Fruit fly (Drosophila melanogaster): ENCODE results near the gene heca.

DNA sequence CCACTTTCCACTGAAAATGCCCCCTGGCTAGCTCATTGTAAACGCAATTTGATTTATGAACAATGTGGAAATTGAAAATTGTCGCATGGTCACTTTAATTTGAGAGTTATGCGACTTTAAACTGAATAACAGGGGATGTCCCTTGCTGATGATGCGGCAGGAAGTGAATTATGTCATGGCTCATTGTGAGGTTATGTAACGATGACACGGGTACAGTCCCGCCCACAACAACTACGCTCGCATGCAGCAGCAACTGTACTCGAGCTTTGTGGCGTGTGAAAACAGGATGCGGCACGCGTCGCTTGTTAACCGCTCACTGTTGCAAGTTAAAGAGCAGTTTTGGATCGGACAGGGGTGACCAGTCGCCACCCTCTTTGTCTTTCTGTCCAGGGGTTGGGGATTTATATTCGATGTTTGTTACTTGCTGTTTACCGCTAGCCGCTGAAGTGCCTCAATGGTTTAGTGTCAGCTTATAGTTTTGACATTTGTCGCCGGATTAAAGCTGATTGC is 139.1 kb downstream of the heca start:
- TF ChIP-seq Hr39 (GFP tag; optimal IDR thresholded peaks at IDR 0.05) (no peak), spab (GFP tag; optimal IDR thresholded peaks at IDR 0.05) (no peak), CG6854 (GFP tag; optimal IDR thresholded peaks at IDR 0.05) (no peak), achi (GFP tag; optimal IDR thresholded peaks at IDR 0.05) (no peak), ss (GFP tag; optimal IDR thresholded peaks at IDR 0.05) (no peak), CG6808 (GFP tag; optimal IDR thresholded peaks at IDR 0.05) (no peak), CG15336 (GFP tag; IDR thresholded peaks at IDR 0.05) (no peak), vri (GFP tag; optimal IDR thresholded peaks at IDR 0.05) (no peak), topi (GFP tag; optimal IDR thresholded peaks at IDR 0.05) (no peak), Hr38 (GFP tag; optimal IDR thresholded peaks at IDR 0.05) (no peak), CG31627 (GFP tag; optimal IDR thresholded peaks at IDR 0.05) (no peak), CG1621 (tag; optimal IDR thresholded peaks at IDR 0.05) (no peak), CG8119 (GFP tag; IDR thresholded peaks at IDR 0.05) (no peak), acj6 (GFP tag; optimal IDR thresholded peaks at IDR 0.05) (no peak)

All from whole organism, prepupa.